Worm (Caenorhabditis elegans): Measurements from ENCODE around the gene Y54E2A.7.

- TF ChIP-seq nfya-1 (tag; optimal IDR thresholded peaks at IDR 0.05) = no peak
- TF ChIP-seq unc-42 (tag; optimal IDR thresholded peaks at IDR 0.05) = no peak
These were observed 47.7 kb upstream of the Y54E2A.7 start for ce11 chrII:14820460-14820859.
